Worm (Caenorhabditis elegans): Measurements from ENCODE around the gene max-2.

- no peak for TF ChIP-seq nhr-28 (tag; optimal IDR thresholded peaks at IDR 0.05)
- no peak for TF ChIP-seq snpc-4 (tag; optimal IDR thresholded peaks at IDR 0.05)
- TF ChIP-seq nhr-2 (tag; optimal IDR thresholded peaks at IDR 0.05): no peak
- no peak for TF ChIP-seq nhr-237 (tag; optimal IDR thresholded peaks at IDR 0.05)
- TF ChIP-seq unc-39 (tag; optimal IDR thresholded peaks at IDR 0.05): no peak
Observed at ce11 chrII:13073742-13074141, 48.1 kb upstream of the max-2 start.

Data from whole organism, mixed stage, embryonic.